Worm (Caenorhabditis elegans) whole organism, L2 larva: Measurements from ENCODE around the gene F22D3.4.
"Not testable (repeated sequence)": the region's sequence is repeated elsewhere in the genome, so short reads cannot be mapped to it uniquely, and the experiment has no call there.

Experiments
- C34F6.9 ChIP-seq: fragments of 150-350 bp; optimal IDR thresholded peaks from 2 replicates; lab custom pipeline; 2014; ENCODE audit warnings: missing biosample characterization, missing genetic modification characterization
- R02D3.7 ChIP-seq: fragments of 150-350 bp; optimal IDR thresholded peaks from 2 replicates; lab custom pipeline; 2014; ENCODE audit warnings: missing biosample characterization, missing genetic modification characterization
- Y55F3AM.14 ChIP-seq: fragments of 200-800 bp; sonication (Bioruptor generic); optimal IDR thresholded peaks from 2 replicates; lab custom pipeline; 2018; ENCODE audit warnings: mild to moderate bottlenecking, missing genetic modification characterization, missing compliant biosample characterization
- ZK546.5 ChIP-seq: sonication (generic microtip); optimal IDR thresholded peaks from 2 replicates; lab custom pipeline; 2017; ENCODE audit warnings: missing biosample characterization, missing genetic modification characterization
- alr-1 ChIP-seq: fragments of 150-350 bp; optimal IDR thresholded peaks from 2 replicates; lab custom pipeline; 2014; ENCODE audit warnings: missing biosample characterization, missing genetic modification characterization
- ama-1 ChIP-seq: fragments of 150-350 bp; optimal IDR thresholded peaks from 2 replicates; lab custom pipeline; 2018; ENCODE audit warnings: inconsistent platforms
- blmp-1 ChIP-seq: sonication (generic microtip); optimal IDR thresholded peaks from 2 replicates; lab custom pipeline; 2017; ENCODE audit warnings: missing genetic modification characterization, mild to moderate bottlenecking, missing compliant biosample characterization, antibody characterized with exemption, moderate library complexity; ENCODE audit not compliant: insufficient read depth
- ceh-82 ChIP-seq: fragments of 150-350 bp; optimal IDR thresholded peaks from 2 replicates; lab custom pipeline; 2014; ENCODE audit warnings: missing biosample characterization, missing genetic modification characterization
- dmd-4 ChIP-seq: sonication (generic microtip); optimal IDR thresholded peaks from 2 replicates; lab custom pipeline; 2017; ENCODE audit warnings: missing biosample characterization, missing genetic modification characterization
- elt-1 ChIP-seq: fragments of 150-350 bp; optimal IDR thresholded peaks from 2 replicates; lab custom pipeline; 2014; ENCODE audit warnings: missing biosample characterization, missing genetic modification characterization
- fos-1 ChIP-seq: fragments of 150-350 bp; optimal IDR thresholded peaks from 2 replicates; lab custom pipeline; 2014; ENCODE audit warnings: missing biosample characterization, missing genetic modification characterization
- gmeb-1 ChIP-seq: fragments of 150-350 bp; optimal IDR thresholded peaks from 2 replicates; lab custom pipeline; 2014; ENCODE audit warnings: missing biosample characterization, missing genetic modification characterization
- lin-13 ChIP-seq: fragments of 150-350 bp; optimal IDR thresholded peaks from 2 replicates; lab custom pipeline; 2014; ENCODE audit warnings: missing biosample characterization, missing genetic modification reagents, missing genetic modification characterization
- lin-39 ChIP-seq: fragments of 150-350 bp; optimal IDR thresholded peaks from 2 replicates; lab custom pipeline; 2014; ENCODE audit warnings: missing biosample characterization, missing genetic modification reagents, missing genetic modification characterization
- lsy-2 ChIP-seq, 2 experiments: fragments of 150-350 bp in 1 of 2; sonication (generic microtip) in 1 of 2; optimal IDR thresholded peaks; 2 replicates each; lab custom pipeline; 2014 to 2017; ENCODE audit warnings: missing biosample characterization in 2 of 2, missing genetic modification characterization in 2 of 2
- mab-5 ChIP-seq: fragments of 150-350 bp; optimal IDR thresholded peaks from 2 replicates; lab custom pipeline; 2014; ENCODE audit warnings: missing biosample characterization, missing genetic modification characterization
- mbf-1 ChIP-seq: sonication (generic microtip); optimal IDR thresholded peaks from 2 replicates; lab custom pipeline; 2017; ENCODE audit warnings: missing biosample characterization, missing genetic modification characterization
- nhr-10 ChIP-seq: sonication (generic microtip); optimal IDR thresholded peaks from 2 replicates; lab custom pipeline; 2017; ENCODE audit warnings: missing biosample characterization, missing genetic modification characterization
- nhr-12 ChIP-seq: fragments of 150-350 bp; optimal IDR thresholded peaks from 2 replicates; lab custom pipeline; 2014; ENCODE audit warnings: missing biosample characterization, missing genetic modification characterization
- nhr-129 ChIP-seq: fragments of 150-350 bp; optimal IDR thresholded peaks from 2 replicates; lab custom pipeline; 2014; ENCODE audit warnings: missing biosample characterization, missing genetic modification characterization
- nhr-237 ChIP-seq: fragments of 150-350 bp; optimal IDR thresholded peaks from 2 replicates; lab custom pipeline; 2014; ENCODE audit warnings: missing biosample characterization, missing genetic modification characterization
- nhr-25 ChIP-seq: fragments of 150-350 bp; sonication (generic microtip); optimal IDR thresholded peaks from 3 replicates; lab custom pipeline; 2014; ENCODE audit warnings: missing biosample characterization, missing genetic modification characterization
- nhr-6 ChIP-seq: fragments of 150-350 bp; optimal IDR thresholded peaks from 2 replicates; lab custom pipeline; 2014; ENCODE audit warnings: missing biosample characterization, missing genetic modification characterization
- nhr-77 ChIP-seq: fragments of 150-350 bp; optimal IDR thresholded peaks from 2 replicates; lab custom pipeline; 2014; ENCODE audit warnings: missing biosample characterization, missing genetic modification characterization
- peb-1 ChIP-seq: fragments of 150-350 bp; optimal IDR thresholded peaks from 2 replicates; lab custom pipeline; 2014; ENCODE audit warnings: missing biosample characterization, missing genetic modification characterization
- sem-4 ChIP-seq: fragments of 150-350 bp; optimal IDR thresholded peaks from 2 replicates; lab custom pipeline; 2014; ENCODE audit warnings: missing biosample characterization, missing genetic modification reagents, missing genetic modification characterization
- sma-3 ChIP-seq: sonication (generic microtip); optimal IDR thresholded peaks from 2 replicates; lab custom pipeline; 2016; ENCODE audit warnings: missing genetic modification reagents, missing genetic modification characterization, missing compliant biosample characterization
- sma-9 ChIP-seq, 2 experiments: fragments of 150-350 bp in 1 of 2; sonication (generic microtip) in 1 of 2; optimal IDR thresholded peaks; 2 replicates each; lab custom pipeline; 2014 to 2016; ENCODE audit warnings: missing genetic modification characterization in 2 of 2, mild to moderate bottlenecking in 1 of 2, missing biosample characterization in 1 of 2, missing compliant biosample characterization in 1 of 2, missing genetic modification reagents in 1 of 2, moderate library complexity in 1 of 2
- zag-1 ChIP-seq: fragments of 150-350 bp; optimal IDR thresholded peaks from 2 replicates; lab custom pipeline; 2014; ENCODE audit warnings: missing biosample characterization, missing genetic modification characterization
- ztf-1 ChIP-seq: fragments of 200-800 bp; sonication (Bioruptor generic); conservative IDR thresholded peaks from 2 replicates; pipeline ENCODE4 v1.3.6; 2022; ENCODE audit warnings: missing genetic modification characterization, missing compliant biosample characterization
- ztf-11 ChIP-seq: sonication (generic microtip); optimal IDR thresholded peaks from 2 replicates; lab custom pipeline; 2017; ENCODE audit warnings: missing biosample characterization, missing genetic modification characterization
- ztf-4 ChIP-seq: fragments of 150-350 bp; optimal IDR thresholded peaks from 2 replicates; lab custom pipeline; 2014; ENCODE audit warnings: missing biosample characterization, missing genetic modification characterization

F22D3.4 gene

DNA sequence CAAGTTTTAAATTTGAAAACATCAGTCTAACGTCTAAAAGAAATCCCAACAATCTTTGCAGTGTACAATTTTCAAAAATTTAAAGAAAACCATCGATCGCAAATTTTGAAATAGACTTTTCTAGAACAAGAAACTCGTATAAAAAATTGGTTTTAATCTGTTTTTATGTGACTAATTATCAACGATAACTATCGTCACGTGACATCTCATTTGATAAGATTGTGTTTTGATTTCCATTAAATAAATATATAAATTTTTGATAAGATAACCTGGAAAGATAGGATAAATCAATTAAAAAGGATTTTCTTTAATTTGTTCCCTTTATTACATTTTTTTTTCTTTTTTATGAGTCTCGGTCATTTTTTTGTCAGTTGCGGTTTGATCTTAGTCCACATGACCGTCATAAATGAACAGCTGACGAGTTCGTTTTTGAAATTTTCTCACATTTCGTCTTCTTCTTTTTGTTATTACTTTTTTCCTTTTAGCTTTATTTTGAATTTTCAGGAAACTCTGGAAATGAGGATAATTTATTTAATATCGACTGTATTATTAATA is 17.8 kb downstream of the F22D3.4 start, which contains the start of gene asm-1:
asm-1 (plus strand) TSS at position 505 of the 555 bp plus-strand sequence.
- TF ChIP-seq lin-13 (GFP tag; lab: Kevin White, UChicago) (no peak), C34F6.9 (tag; lab: Kevin White, UChicago) (peak; percentile 16)

- TF ChIP-seq nhr-25 (no peak), ceh-82 (tag; lab: Kevin White, UChicago) (no peak), C34F6.9 (tag; lab: Kevin White, UChicago) (peak; percentile 32), fos-1 (peak; percentile 37), blmp-1 (tag; lab: Kevin White, UChicago) (peak; percentile 52), nhr-129 (peak; percentile 12)
Observed at ce11 chrII:6908689-6909088, 18.7 kb downstream of the F22D3.4 start.

DNA sequence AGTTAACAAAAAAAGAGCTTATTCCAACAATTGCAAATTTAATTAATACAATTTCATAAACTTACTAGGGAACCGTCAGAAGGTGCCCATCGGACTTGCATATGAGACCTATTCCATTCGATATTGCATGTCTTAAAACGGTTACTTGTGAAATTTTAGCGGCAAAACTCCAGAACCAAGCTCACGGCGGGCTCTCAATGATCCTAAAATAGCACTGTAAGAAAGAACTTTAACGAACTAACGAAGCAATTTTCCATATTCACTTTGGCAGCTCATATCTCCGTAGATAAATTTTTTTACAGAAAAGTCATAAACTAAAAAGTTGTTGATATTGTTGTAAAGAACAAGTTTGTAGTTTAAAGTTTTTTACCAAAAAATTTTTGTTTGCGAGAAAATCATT is 19.7 kb downstream of the F22D3.4 start, which contains the start of gene B0252.3:
B0252.3 (minus strand) TSS at position 101 of the 400 bp plus-strand sequence.
- not testable (repeated sequence) for TF ChIP-seq mbf-1 (tag; lab: Kevin White, UChicago); zag-1; nhr-77 (tag; lab: Kevin White, UChicago)

DNA sequence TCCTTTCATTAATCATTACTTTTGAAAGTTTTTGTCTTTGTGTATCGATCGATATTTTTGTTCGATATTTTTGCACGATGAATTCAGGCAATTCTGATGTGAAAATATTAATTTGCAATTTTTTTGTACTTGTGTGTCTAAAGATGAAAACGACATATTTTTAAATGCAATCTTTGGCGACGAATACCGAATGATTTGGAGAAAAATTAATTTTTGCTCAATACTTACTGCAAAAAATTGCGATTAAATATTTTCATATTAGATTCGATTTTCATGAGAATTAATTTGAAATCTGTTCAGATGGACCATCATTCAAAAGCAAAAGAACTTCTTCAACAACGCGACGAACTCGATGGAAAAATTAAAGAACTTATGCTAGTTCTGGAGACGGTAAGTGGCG is 25.6 kb downstream of the F22D3.4 start, which contains the start of gene psmd-9:
psmd-9 (plus strand) TSS at position 301 of the 400 bp plus-strand sequence.
- TF ChIP-seq ama-1 (lab: Kevin White, UChicago), result no peak
- no peak for TF ChIP-seq sma-3
- no peak for TF ChIP-seq nhr-237 (tag; lab: Kevin White, UChicago)
- TF ChIP-seq ZK546.5, result no peak
- TF ChIP-seq gmeb-1 (tag; lab: Kevin White, UChicago), result no peak
- TF ChIP-seq blmp-1 (tag; lab: Kevin White, UChicago), result no peak
- no peak for TF ChIP-seq elt-1
- TF ChIP-seq peb-1 (tag; lab: Kevin White, UChicago), result no peak
- no peak for TF ChIP-seq ztf-4 (tag; lab: Kevin White, UChicago)
- no peak for TF ChIP-seq nhr-6 (tag; lab: Kevin White, UChicago)
- TF ChIP-seq nhr-129, result no peak
- no peak for TF ChIP-seq ztf-1 (GFP tag; lab: Robert Waterston, UW)
- no peak for TF ChIP-seq lin-39 (tag; lab: Kevin White, UChicago)
- TF ChIP-seq dmd-4 (tag; lab: Kevin White, UChicago), result no peak
- no peak for TF ChIP-seq Y55F3AM.14 (GFP tag; lab: Kevin White, UChicago)

ce11 chrII:6900708-6901107 is 26.7 kb downstream of the F22D3.4 start:
- TF ChIP-seq Y55F3AM.14 (GFP tag; lab: Kevin White, UChicago) (no peak), nhr-12 (tag; lab: Kevin White, UChicago) (no peak), sem-4 (tag; lab: Kevin White, UChicago) (no peak), ztf-11 (tag; lab: Kevin White, UChicago) (no peak), nhr-25 (no peak), alr-1 (no peak), nhr-237 (tag; lab: Kevin White, UChicago) (no peak), lsy-2 (tag; optimal IDR thresholded peaks at IDR 0.05; lab: Kevin White, UChicago) (no peak), mab-5 (tag; lab: Kevin White, UChicago) (no peak), nhr-77 (tag; lab: Kevin White, UChicago) (no peak), zag-1 (no peak), R02D3.7 (tag; lab: Kevin White, UChicago) (no peak), nhr-6 (tag; lab: Kevin White, UChicago) (no peak), sma-9 (GFP tag; optimal IDR thresholded peaks at IDR 0.05; lab: Kevin White, UChicago) (no peak), sma-9 (tag; optimal IDR thresholded peaks at IDR 0.05; lab: Kevin White, UChicago) (no peak), nhr-10 (no peak), ztf-4 (tag; lab: Kevin White, UChicago) (no peak)
